Worm (Caenorhabditis elegans) whole organism, L2 larva: Measurements from ENCODE around the gene Y43B11AR.3.

Experiments used
- C34F6.9 ChIP-seq: fragments of 150-350 bp; optimal IDR thresholded peaks from 2 replicates; lab custom pipeline; 2014; ENCODE audit warnings: missing biosample characterization, missing genetic modification characterization
- alr-1 ChIP-seq: fragments of 150-350 bp; optimal IDR thresholded peaks from 2 replicates; lab custom pipeline; 2014; ENCODE audit warnings: missing biosample characterization, missing genetic modification characterization
- lin-11 ChIP-seq: fragments of 150-350 bp; sonication (generic microtip); optimal IDR thresholded peaks from 2 replicates; lab custom pipeline; 2014; ENCODE audit warnings: missing biosample characterization, missing genetic modification characterization, inconsistent platforms, mixed read lengths
- mbf-1 ChIP-seq: sonication (generic microtip); optimal IDR thresholded peaks from 2 replicates; lab custom pipeline; 2017; ENCODE audit warnings: missing biosample characterization, missing genetic modification characterization
- nhr-11 ChIP-seq: fragments of 150-350 bp; optimal IDR thresholded peaks from 2 replicates; lab custom pipeline; 2014; ENCODE audit warnings: missing biosample characterization, missing genetic modification characterization
- nhr-21 ChIP-seq: fragments of 150-350 bp; optimal IDR thresholded peaks from 2 replicates; lab custom pipeline; 2014; ENCODE audit warnings: missing biosample characterization, missing genetic modification characterization
- nhr-237 ChIP-seq: fragments of 150-350 bp; optimal IDR thresholded peaks from 2 replicates; lab custom pipeline; 2014; ENCODE audit warnings: missing biosample characterization, missing genetic modification characterization
- nhr-25 ChIP-seq: fragments of 150-350 bp; sonication (generic microtip); optimal IDR thresholded peaks from 3 replicates; lab custom pipeline; 2014; ENCODE audit warnings: missing biosample characterization, missing genetic modification characterization
- snpc-4 ChIP-seq: fragments of 150-350 bp; optimal IDR thresholded peaks from 2 replicates; lab custom pipeline; 2014; ENCODE audit warnings: missing biosample characterization, missing genetic modification characterization

DNA sequence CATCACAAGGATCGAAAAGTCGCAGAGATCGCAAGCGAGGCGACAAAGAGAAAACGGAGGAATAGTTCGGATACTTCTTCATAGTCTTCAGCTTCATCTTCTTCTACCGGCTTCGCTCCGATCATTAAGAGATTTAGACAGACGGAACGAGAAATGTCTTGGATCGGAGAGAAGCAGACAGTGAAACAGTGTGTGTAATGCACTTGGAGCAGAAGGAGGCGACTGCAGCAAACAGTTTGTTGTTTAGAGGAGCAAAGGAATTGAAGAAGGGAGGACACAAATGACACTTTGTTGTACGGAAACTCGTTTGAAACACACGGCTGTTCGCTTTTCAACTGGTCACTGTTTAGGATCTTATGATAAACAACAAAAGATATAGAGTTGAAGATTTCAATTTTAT, 15.9 kb upstream of the Y43B11AR.3 start:
- TF ChIP-seq nhr-21 (tag; lab: Kevin White, UChicago), result no peak
- TF ChIP-seq snpc-4 (tag; lab: Kevin White, UChicago), result no peak
- peak; percentile 40 for TF ChIP-seq C34F6.9 (tag; lab: Kevin White, UChicago)
- TF ChIP-seq mbf-1 (tag; lab: Kevin White, UChicago), result no peak
- no peak for TF ChIP-seq alr-1 (tag; lab: Kevin White, UChicago)
- no peak for TF ChIP-seq nhr-25
- no peak for TF ChIP-seq nhr-11 (tag; lab: Kevin White, UChicago)
- TF ChIP-seq lin-11 (tag; lab: Kevin White, UChicago), result no peak
- no peak for TF ChIP-seq nhr-237 (tag; lab: Kevin White, UChicago)
